Worm (Caenorhabditis elegans) whole organism, young adult: Measurements from ENCODE around the gene C07A9.13.
A peak's percentile ranks its signal among the peaks of the same experiment; 100 is the strongest.

Experiments
- B0336.3 ChIP-seq: fragments of 200-800 bp; sonication (Bioruptor generic); IDR thresholded peaks from 2 replicates; pipeline ENCODE4 v1.3.6; 2022; ENCODE audit warnings: missing genetic modification characterization, missing compliant biosample characterization
- C06A6.2 ChIP-seq: fragments of 200-800 bp; sonication (Bioruptor generic); conservative IDR thresholded peaks from 2 replicates; pipeline ENCODE4 v1.3.6; 2022; ENCODE audit warnings: missing genetic modification characterization, missing compliant biosample characterization
- F10E7.11 ChIP-seq: sonication (generic microtip); optimal IDR thresholded peaks from 2 replicates; lab custom pipeline; 2017; ENCODE audit warnings: mild to moderate bottlenecking, missing genetic modification characterization, moderate library complexity, missing compliant biosample characterization
- F37B4.10 ChIP-seq: fragments of 200-800 bp; sonication (Bioruptor generic); IDR thresholded peaks from 2 replicates; pipeline ENCODE4 v1.3.6; 2022; ENCODE audit warnings: missing genetic modification characterization, missing compliant biosample characterization
- F39B2.1 ChIP-seq: fragments of 200-800 bp; sonication (Bioruptor generic); IDR thresholded peaks from 2 replicates; pipeline ENCODE4 v1.3.6; 2022; ENCODE audit warnings: missing genetic modification reagents, missing genetic modification characterization, missing compliant biosample characterization
- K12H6.12 ChIP-seq: fragments of 200-800 bp; sonication (Bioruptor generic); optimal IDR thresholded peaks from 2 replicates; lab custom pipeline; 2018; ENCODE audit warnings: mild to moderate bottlenecking, missing genetic modification characterization, missing compliant biosample characterization
- T07F8.4 ChIP-seq: sonication (generic microtip); optimal IDR thresholded peaks from 2 replicates; lab custom pipeline; 2016; ENCODE audit warnings: mild to moderate bottlenecking, missing genetic modification characterization, moderate library complexity, missing compliant biosample characterization
- akir-1 ChIP-seq: fragments of 200-800 bp; sonication (Bioruptor generic); optimal IDR thresholded peaks from 2 replicates; lab custom pipeline; 2018; ENCODE audit warnings: mild to moderate bottlenecking, missing genetic modification characterization, moderate library complexity, missing compliant biosample characterization
- ama-1 ChIP-seq, 3 experiments: fragments of 150-350 bp in 1 of 3; sonication (generic microtip) in 2 of 3; optimal IDR thresholded peaks; 2 replicates each; lab custom pipeline; 2014 to 2018; ENCODE audit warnings: missing biosample characterization in 2 of 3, missing genetic modification characterization in 2 of 3, missing genetic modification reagents in 2 of 3
- aptf-2 ChIP-seq: fragments of 200-800 bp; sonication (Bioruptor generic); conservative IDR thresholded peaks from 2 replicates; pipeline ENCODE4 v1.3.6; 2022; ENCODE audit warnings: missing genetic modification reagents, missing genetic modification characterization, missing compliant biosample characterization
- atf-7 ChIP-seq: sonication (generic microtip); optimal IDR thresholded peaks from 2 replicates; lab custom pipeline; 2017; ENCODE audit warnings: mild to moderate bottlenecking, missing genetic modification characterization, missing compliant biosample characterization
- bed-1 ChIP-seq: fragments of 200-800 bp; sonication (Bioruptor generic); IDR thresholded peaks from 2 replicates; pipeline ENCODE4 v1.3.6; 2022; ENCODE audit warnings: missing genetic modification reagents, missing genetic modification characterization, missing compliant biosample characterization
- bed-2 ChIP-seq: fragments of 200-800 bp; sonication (Bioruptor generic); IDR thresholded peaks from 2 replicates; pipeline ENCODE4 v1.3.6; 2022; ENCODE audit warnings: missing genetic modification reagents, missing genetic modification characterization, missing compliant biosample characterization
- cebp-1 ChIP-seq, 2 experiments: fragments of 200-800 bp in 1 of 2; sonication (Bioruptor generic) in 1 of 2; sonication (generic microtip) in 1 of 2; IDR thresholded peaks in 1 of 2; optimal IDR thresholded peaks in 1 of 2; 2 replicates each; pipeline versions ENCODE4 v1.3.6 to Lab custom; 2017 to 2022; ENCODE audit warnings: missing compliant biosample characterization in 2 of 2, missing genetic modification characterization in 2 of 2, mild to moderate bottlenecking in 1 of 2, missing genetic modification reagents in 1 of 2, moderate library complexity in 1 of 2
- cebp-2 ChIP-seq: fragments of 200-800 bp; sonication (Bioruptor generic); IDR thresholded peaks from 2 replicates; pipeline ENCODE4 v1.3.6; 2022; ENCODE audit warnings: missing genetic modification characterization, missing compliant biosample characterization
- ceh-58 ChIP-seq: fragments of 200-800 bp; sonication (Bioruptor generic); IDR thresholded peaks from 2 replicates; pipeline ENCODE4 v1.3.6; 2022; ENCODE audit warnings: missing genetic modification characterization, missing compliant biosample characterization
- ceh-91 ChIP-seq: fragments of 200-800 bp; sonication (Bioruptor generic); IDR thresholded peaks from 2 replicates; pipeline ENCODE4 v1.3.6; 2022; ENCODE audit warnings: missing genetic modification reagents, missing genetic modification characterization, missing compliant biosample characterization
- chd-7 ChIP-seq: sonication (generic microtip); optimal IDR thresholded peaks from 2 replicates; lab custom pipeline; 2016; ENCODE audit warnings: mild to moderate bottlenecking, missing genetic modification characterization, moderate library complexity, missing compliant biosample characterization
- ekl-4 ChIP-seq: fragments of 200-800 bp; sonication (Bioruptor generic); IDR thresholded peaks from 2 replicates; pipeline ENCODE4 v1.3.6; 2022; ENCODE audit warnings: missing genetic modification reagents, missing genetic modification characterization, missing compliant biosample characterization
- hmg-1.2 ChIP-seq: fragments of 200-800 bp; sonication (Bioruptor generic); IDR thresholded peaks from 2 replicates; pipeline ENCODE4 v1.3.6; 2022; ENCODE audit warnings: missing genetic modification reagents, missing genetic modification characterization, missing compliant biosample characterization
- hmg-20 ChIP-seq: fragments of 200-800 bp; sonication (Bioruptor generic); IDR thresholded peaks from 2 replicates; pipeline ENCODE4 v1.3.6; 2022; ENCODE audit warnings: missing genetic modification reagents, missing genetic modification characterization, missing compliant biosample characterization
- hsf-1 ChIP-seq: fragments of 200-800 bp; sonication (Bioruptor generic); IDR thresholded peaks from 2 replicates; pipeline ENCODE4 v1.3.6; 2022; ENCODE audit warnings: missing genetic modification reagents, missing genetic modification characterization, missing compliant biosample characterization
- lag-1 ChIP-seq: fragments of 200-800 bp; sonication (Bioruptor generic); IDR thresholded peaks from 2 replicates; pipeline ENCODE4 v1.3.6; 2022; ENCODE audit warnings: missing genetic modification reagents, missing genetic modification characterization, missing compliant biosample characterization
- let-526 ChIP-seq: fragments of 200-800 bp; sonication (Bioruptor generic); IDR thresholded peaks from 2 replicates; pipeline ENCODE4 v1.3.6; 2022; ENCODE audit warnings: missing genetic modification reagents, missing genetic modification characterization, missing compliant biosample characterization
- lir-1 ChIP-seq: fragments of 200-800 bp; sonication (Bioruptor generic); conservative IDR thresholded peaks from 2 replicates; pipeline ENCODE4 v1.3.6; 2022; ENCODE audit warnings: missing genetic modification reagents, missing genetic modification characterization, missing compliant biosample characterization
- lsy-27 ChIP-seq: sonication (generic microtip); optimal IDR thresholded peaks from 2 replicates; lab custom pipeline; 2017; ENCODE audit warnings: missing genetic modification characterization, mild to moderate bottlenecking, missing compliant biosample characterization, antibody characterized with exemption, missing genotype, borderline replicate concordance; ENCODE audit not compliant: insufficient read depth
- mcd-1 ChIP-seq: fragments of 200-800 bp; sonication (Bioruptor generic); IDR thresholded peaks from 2 replicates; pipeline ENCODE4 v1.3.6; 2022; ENCODE audit warnings: missing genetic modification reagents, missing genetic modification characterization, missing compliant biosample characterization
- nfya-1 ChIP-seq: sonication (generic microtip); optimal IDR thresholded peaks from 2 replicates; lab custom pipeline; 2017; ENCODE audit warnings: antibody characterized with exemption, missing compliant biosample characterization, missing genetic modification characterization, borderline replicate concordance; ENCODE audit not compliant: insufficient read depth
- nfyb-1 ChIP-seq: fragments of 200-800 bp; sonication (Bioruptor generic); IDR thresholded peaks from 2 replicates; pipeline ENCODE4 v1.3.6; 2022; ENCODE audit warnings: missing genetic modification reagents, missing genetic modification characterization, missing compliant biosample characterization
- nhr-120 ChIP-seq: fragments of 200-800 bp; sonication (Bioruptor generic); IDR thresholded peaks from 2 replicates; pipeline ENCODE4 v1.3.6; 2022; ENCODE audit warnings: missing genetic modification characterization, missing compliant biosample characterization
- nhr-80 ChIP-seq: sonication (generic microtip); optimal IDR thresholded peaks from 2 replicates; lab custom pipeline; 2016; ENCODE audit warnings: missing genetic modification characterization, missing compliant biosample characterization
- sea-2 ChIP-seq: fragments of 200-800 bp; sonication (Bioruptor generic); IDR thresholded peaks from 2 replicates; pipeline ENCODE4 v1.3.6; 2022; ENCODE audit warnings: missing genetic modification characterization, missing compliant biosample characterization
- snpc-1.1 ChIP-seq: sonication (generic microtip); optimal IDR thresholded peaks from 2 replicates; lab custom pipeline; 2017; ENCODE audit warnings: missing genetic modification characterization, mild to moderate bottlenecking, missing compliant biosample characterization, antibody characterized with exemption, moderate library complexity, missing genotype, missing genetic modification reagents; ENCODE audit not compliant: insufficient read depth
- somi-1 ChIP-seq: fragments of 200-800 bp; sonication (Bioruptor generic); optimal IDR thresholded peaks from 2 replicates; lab custom pipeline; 2018; ENCODE audit warnings: mild to moderate bottlenecking, missing genetic modification characterization, missing compliant biosample characterization
- sptf-2 ChIP-seq: fragments of 200-800 bp; sonication (Bioruptor generic); optimal IDR thresholded peaks from 2 replicates; lab custom pipeline; 2018; ENCODE audit warnings: mild to moderate bottlenecking, missing genetic modification characterization, missing compliant biosample characterization
- unc-62 ChIP-seq: fragments of 150-350 bp; optimal IDR thresholded peaks from 2 replicates; lab custom pipeline; 2014; ENCODE audit warnings: missing biosample characterization, missing genetic modification reagents, missing genetic modification characterization
- xnd-1 ChIP-seq: sonication (generic microtip); optimal IDR thresholded peaks from 2 replicates; lab custom pipeline; 2016; ENCODE audit warnings: missing genotype, missing genetic modification reagents, missing genetic modification characterization, missing compliant biosample characterization
- zfh-2 ChIP-seq: fragments of 200-800 bp; sonication (Bioruptor generic); conservative IDR thresholded peaks from 2 replicates; pipeline ENCODE4 v1.3.6; 2022; ENCODE audit warnings: missing genetic modification reagents, missing genetic modification characterization, missing compliant biosample characterization
- ztf-22 ChIP-seq: fragments of 200-800 bp; sonication (Bioruptor generic); optimal IDR thresholded peaks from 2 replicates; lab custom pipeline; 2018; ENCODE audit warnings: mild to moderate bottlenecking, missing genetic modification characterization, moderate library complexity, missing compliant biosample characterization
- ztf-28 ChIP-seq: fragments of 200-800 bp; sonication (Bioruptor generic); IDR thresholded peaks from 2 replicates; pipeline ENCODE4 v1.3.6; 2022; ENCODE audit warnings: missing genetic modification reagents, missing genetic modification characterization, missing compliant biosample characterization
- ztf-6 ChIP-seq: fragments of 200-800 bp; sonication (Bioruptor generic); IDR thresholded peaks from 2 replicates; pipeline ENCODE4 v1.3.6; 2022; ENCODE audit warnings: missing genetic modification reagents, missing genetic modification characterization, missing compliant biosample characterization

The C07A9.13 gene

ce11 chrIII:9699576-9699975, 18.5 kb upstream of the C07A9.13 start, which contains the start of gene tlk-1:
tlk-1 (plus strand) TSS chrIII:9699876.
- TF ChIP-seq nhr-120 (GFP tag; lab: Robert Waterston, UW) (no peak), somi-1 (GFP tag; lab: Kevin White, UChicago) (no peak)

ce11 chrIII:9698635-9699396, 17.7 kb upstream of the C07A9.13 start:
- TF ChIP-seq hmg-1.2 (GFP tag; lab: Robert Waterston, UW) = peak; percentile 53; the same call in 1 of the 2 replicates
- 0 out of 2 replicates have a peak, but pooled peaks have one; percentile 27 for TF ChIP-seq zfh-2 (GFP tag; lab: Robert Waterston, UW)
- no peak for TF ChIP-seq ceh-91 (GFP tag; lab: Robert Waterston, UW)
- TF ChIP-seq cebp-1 (GFP tag; IDR thresholded peaks at IDR 0.05; lab: Robert Waterston, UW) = no peak
- TF ChIP-seq cebp-1 (tag; optimal IDR thresholded peaks at IDR 0.05; lab: Kevin White, UChicago) = peak; percentile 1
- peak; percentile 32 for TF ChIP-seq nhr-80 (tag; lab: Kevin White, UChicago)
- TF ChIP-seq K12H6.12 (tag; lab: Kevin White, UChicago) = peak; percentile 2
- TF ChIP-seq snpc-1.1 (tag; lab: Kevin White, UChicago) = no peak

ce11 chrIII:9697886-9698285, 16.8 kb upstream of the C07A9.13 start:
- TF ChIP-seq bed-1 (GFP tag; lab: Robert Waterston, UW) = no peak
- no peak for TF ChIP-seq ztf-6
- no peak for TF ChIP-seq atf-7 (tag; lab: Kevin White, UChicago)
- TF ChIP-seq ekl-4 (GFP tag; lab: Robert Waterston, UW) = no peak
- TF ChIP-seq sea-2 (GFP tag; lab: Robert Waterston, UW) = no peak
- no peak for TF ChIP-seq cebp-2 (GFP tag; lab: Robert Waterston, UW)

DNA sequence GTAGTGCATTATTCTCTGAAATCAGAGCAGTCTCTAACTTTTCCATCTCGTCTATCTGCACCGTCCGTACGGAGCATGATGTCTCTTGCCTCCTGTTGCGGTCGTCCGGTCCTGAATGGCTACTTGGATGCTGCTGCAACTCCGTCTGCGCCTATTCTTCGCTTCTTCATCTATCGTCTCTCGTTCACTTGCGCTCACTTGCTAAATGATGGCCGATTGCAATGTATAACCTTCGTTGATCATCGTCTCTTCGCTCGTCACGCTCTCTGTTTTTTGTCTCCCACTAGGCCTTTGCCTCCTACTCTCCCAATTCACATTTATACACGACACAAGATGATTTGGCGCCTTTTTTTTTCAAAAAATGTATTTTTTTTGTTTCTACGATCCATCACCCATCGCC, 16.2 kb upstream of the C07A9.13 start:
- no peak for TF ChIP-seq F37B4.10 (GFP tag; lab: Robert Waterston, UW)
- no peak for TF ChIP-seq xnd-1 (tag; lab: Kevin White, UChicago)
- TF ChIP-seq bed-2 (GFP tag; lab: Robert Waterston, UW) = no peak
- no peak for TF ChIP-seq aptf-2 (GFP tag; lab: Robert Waterston, UW)
- no peak for TF ChIP-seq hsf-1 (GFP tag; lab: Robert Waterston, UW)
- TF ChIP-seq C06A6.2 (GFP tag; lab: Robert Waterston, UW) = no peak
- no peak for TF ChIP-seq chd-7 (tag; lab: Kevin White, UChicago)
- no peak for TF ChIP-seq unc-62 (GFP tag; lab: Kevin White, UChicago)
- TF ChIP-seq nfya-1 (tag; lab: Kevin White, UChicago) = no peak
- TF ChIP-seq mcd-1 (GFP tag; lab: Robert Waterston, UW) = 0 out of 2 replicates have a peak, but pooled peaks have one; percentile 38
- no peak for TF ChIP-seq ama-1 (optimal IDR thresholded peaks at IDR 0.05; lab: Kevin White, UChicago)
- no peak for TF ChIP-seq ama-1 (GFP tag; optimal IDR thresholded peaks at IDR 0.05; lab: Kevin White, UChicago)
- no peak for TF ChIP-seq nhr-120 (GFP tag; lab: Robert Waterston, UW)
- TF ChIP-seq let-526 (GFP tag; lab: Robert Waterston, UW) = no peak
- no peak for TF ChIP-seq T07F8.4 (tag; lab: Kevin White, UChicago)
- TF ChIP-seq ztf-28 (GFP tag; lab: Robert Waterston, UW) = no peak
- TF ChIP-seq ztf-22 = no peak
- no peak for TF ChIP-seq akir-1
- no peak for TF ChIP-seq cebp-2 (GFP tag; lab: Robert Waterston, UW)
- TF ChIP-seq lag-1 (GFP tag; lab: Robert Waterston, UW) = no peak
- TF ChIP-seq bed-1 (GFP tag; lab: Robert Waterston, UW) = no peak
- TF ChIP-seq F10E7.11 (tag; lab: Kevin White, UChicago) = no peak
- TF ChIP-seq B0336.3 (GFP tag; lab: Robert Waterston, UW) = peak; percentile 42; the same call in 1 of the 2 replicates
- no peak for TF ChIP-seq sptf-2 (GFP tag; lab: Kevin White, UChicago)
- no peak for TF ChIP-seq F39B2.1 (GFP tag; lab: Robert Waterston, UW)
- no peak for TF ChIP-seq atf-7 (tag; lab: Kevin White, UChicago)
- no peak for TF ChIP-seq hmg-20
- no peak for TF ChIP-seq lir-1
- no peak for TF ChIP-seq lsy-27 (tag; lab: Kevin White, UChicago)
- TF ChIP-seq ceh-58 (GFP tag; lab: Robert Waterston, UW) = no peak
- TF ChIP-seq nfyb-1 = no peak
